Fruit fly (Drosophila melanogaster) whole organism, prepupa: ENCODE results near the gene Snmp2.
A peak's percentile ranks its signal among the peaks of the same experiment; 100 is the strongest.

ENCODE experiments used
- CG10669 ChIP-seq: fragments of 200-800 bp; sonication (Bioruptor generic); optimal IDR thresholded peaks from 3 replicates; lab custom pipeline; 2018; ENCODE audit warnings: missing biosample characterization, mild to moderate bottlenecking, missing genetic modification characterization, moderate library complexity
- CG11294 ChIP-seq: fragments of 200-800 bp; sonication (Bioruptor generic); IDR thresholded peaks from 2 replicates; pipeline ENCODE4 v1.3.6; 2022; ENCODE audit warnings: missing biosample characterization, missing genetic modification characterization
- CG11902 ChIP-seq: fragments of 200-800 bp; sonication (Bioruptor generic); optimal IDR thresholded peaks from 3 replicates; lab custom pipeline; 2016; ENCODE audit warnings: missing biosample characterization, missing genetic modification characterization
- CG15336 ChIP-seq: fragments of 200-800 bp; sonication (Bioruptor generic); IDR thresholded peaks from 2 replicates; pipeline ENCODE4 v1.3.6; 2022; ENCODE audit warnings: missing biosample characterization, missing genetic modification characterization
- CG1621 ChIP-seq: fragments of 200-800 bp; sonication (Bioruptor generic); optimal IDR thresholded peaks from 3 replicates; lab custom pipeline; 2018; ENCODE audit warnings: missing biosample characterization, mild to moderate bottlenecking, missing genetic modification characterization
- CG16779 ChIP-seq: fragments of 200-800 bp; sonication (Bioruptor generic); optimal IDR thresholded peaks from 3 replicates; lab custom pipeline; 2017; ENCODE audit warnings: missing biosample characterization, mild to moderate bottlenecking, missing genetic modification characterization
- CG3032 ChIP-seq: fragments of 200-800 bp; optimal IDR thresholded peaks from 2 replicates; lab custom pipeline; 2019; ENCODE audit warnings: missing biosample characterization, mild to moderate bottlenecking, missing genetic modification characterization, moderate library complexity
- CG3919 ChIP-seq: fragments of 200-800 bp; sonication (Bioruptor generic); optimal IDR thresholded peaks from 3 replicates; lab custom pipeline; 2016; ENCODE audit warnings: missing biosample characterization, missing genetic modification characterization
- CG4318 ChIP-seq: fragments of 200-800 bp; sonication (Bioruptor generic); optimal IDR thresholded peaks from 3 replicates; lab custom pipeline; 2017; ENCODE audit warnings: missing biosample characterization, mild to moderate bottlenecking, missing genetic modification characterization
- CG6163 ChIP-seq: fragments of 200-800 bp; sonication (Bioruptor generic); IDR thresholded peaks from 3 replicates; pipeline ENCODE4 v1.3.6; 2022; ENCODE audit warnings: missing biosample characterization, missing genetic modification characterization
- CG6792 ChIP-seq: fragments of 200-800 bp; sonication (Bioruptor generic); optimal IDR thresholded peaks from 3 replicates; lab custom pipeline; 2016; ENCODE audit warnings: missing biosample characterization, missing genetic modification characterization
- CG6808 ChIP-seq: fragments of 200-800 bp; sonication (Bioruptor generic); optimal IDR thresholded peaks from 3 replicates; lab custom pipeline; 2017; ENCODE audit warnings: missing biosample characterization, missing genetic modification characterization, mild to moderate bottlenecking, moderate library complexity, missing genetic modification reagents
- CG6854 ChIP-seq: fragments of 200-800 bp; sonication (Bioruptor generic); optimal IDR thresholded peaks from 2 replicates; lab custom pipeline; 2017; ENCODE audit warnings: missing biosample characterization, mild to moderate bottlenecking, missing genetic modification characterization
- CG8119 ChIP-seq: fragments of 200-800 bp; sonication (Bioruptor generic); IDR thresholded peaks from 3 replicates; pipeline ENCODE4 v1.3.6; 2022; ENCODE audit warnings: missing biosample characterization, missing genetic modification characterization
- CG8319 ChIP-seq: fragments of 200-800 bp; sonication (Bioruptor generic); optimal IDR thresholded peaks from 3 replicates; lab custom pipeline; 2016; ENCODE audit warnings: missing biosample characterization, missing genetic modification characterization
- CG8632 ChIP-seq: fragments of 200-800 bp; sonication (Bioruptor generic); optimal IDR thresholded peaks from 3 replicates; lab custom pipeline; 2016; ENCODE audit warnings: missing biosample characterization, missing genetic modification characterization
- CG9139 ChIP-seq: fragments of 200-800 bp; sonication (Bioruptor generic); optimal IDR thresholded peaks from 3 replicates; lab custom pipeline; 2017; ENCODE audit warnings: missing biosample characterization, mild to moderate bottlenecking, missing genetic modification characterization
- Eip75B ChIP-seq: fragments of 200-800 bp; sonication (Bioruptor generic); optimal IDR thresholded peaks from 3 replicates; lab custom pipeline; 2016; ENCODE audit warnings: missing biosample characterization, missing genetic modification characterization
- Ets21C ChIP-seq: fragments of 200-800 bp; sonication (Bioruptor generic); optimal IDR thresholded peaks from 3 replicates; lab custom pipeline; 2016; ENCODE audit warnings: missing biosample characterization, missing genetic modification characterization
- Ets96B ChIP-seq: fragments of 200-800 bp; optimal IDR thresholded peaks from 2 replicates; lab custom pipeline; 2019; ENCODE audit warnings: missing biosample characterization, mild to moderate bottlenecking, missing genetic modification characterization, moderate library complexity
- Gug ChIP-seq: fragments of 200-800 bp; sonication (Bioruptor generic); IDR thresholded peaks from 2 replicates; pipeline ENCODE4 v1.3.6; 2022; ENCODE audit warnings: missing biosample characterization, missing genetic modification characterization
- Hr39 ChIP-seq: fragments of 200-800 bp; sonication (Bioruptor generic); optimal IDR thresholded peaks from 2 replicates; lab custom pipeline; 2016; ENCODE audit warnings: missing biosample characterization, missing genetic modification characterization
- Hr4 ChIP-seq: fragments of 200-800 bp; sonication (Bioruptor generic); optimal IDR thresholded peaks from 3 replicates; lab custom pipeline; 2016; ENCODE audit warnings: missing biosample characterization, missing genetic modification characterization
- Lpt ChIP-seq: fragments of 200-800 bp; sonication (Bioruptor generic); optimal IDR thresholded peaks from 3 replicates; lab custom pipeline; 2016; ENCODE audit warnings: missing biosample characterization, missing genetic modification characterization
- Met ChIP-seq: fragments of 200-800 bp; sonication (Bioruptor generic); optimal IDR thresholded peaks from 3 replicates; lab custom pipeline; 2016; ENCODE audit warnings: missing biosample characterization, missing genetic modification characterization
- Smox ChIP-seq: fragments of 200-800 bp; sonication (Bioruptor generic); optimal IDR thresholded peaks from 3 replicates; lab custom pipeline; 2016; ENCODE audit warnings: missing biosample characterization, missing genetic modification characterization
- Sox14 ChIP-seq: fragments of 200-800 bp; sonication (Bioruptor generic); optimal IDR thresholded peaks from 3 replicates; lab custom pipeline; 2016; ENCODE audit warnings: missing biosample characterization, missing genetic modification characterization
- Sox15 ChIP-seq: fragments of 200-800 bp; sonication (Bioruptor generic); optimal IDR thresholded peaks from 3 replicates; lab custom pipeline; 2016; ENCODE audit warnings: missing biosample characterization, missing genetic modification characterization
- achi ChIP-seq: fragments of 200-800 bp; sonication (Bioruptor generic); optimal IDR thresholded peaks from 3 replicates; lab custom pipeline; 2016; ENCODE audit warnings: missing biosample characterization, missing genetic modification characterization
- acj6 ChIP-seq: fragments of 200-800 bp; sonication (Bioruptor generic); optimal IDR thresholded peaks from 3 replicates; lab custom pipeline; 2016; ENCODE audit warnings: missing biosample characterization, missing genetic modification characterization
- cyc ChIP-seq: fragments of 200-800 bp; sonication (Bioruptor generic); optimal IDR thresholded peaks from 3 replicates; lab custom pipeline; 2016; ENCODE audit warnings: missing biosample characterization, missing genetic modification characterization
- dsx ChIP-seq: fragments of 200-800 bp; optimal IDR thresholded peaks from 3 replicates; lab custom pipeline; 2019; ENCODE audit warnings: missing biosample characterization, mild to moderate bottlenecking, missing genetic modification characterization, moderate library complexity; ENCODE audit not compliant: poor library complexity, severe bottlenecking
- eg ChIP-seq: fragments of 200-800 bp; sonication (Bioruptor generic); IDR thresholded peaks from 3 replicates; pipeline ENCODE4 v1.3.6; 2022; ENCODE audit warnings: missing biosample characterization, missing genetic modification characterization
- fd85E ChIP-seq: fragments of 200-800 bp; sonication (Bioruptor generic); optimal IDR thresholded peaks from 3 replicates; lab custom pipeline; 2016; ENCODE audit warnings: missing biosample characterization, missing genetic modification characterization
- fkh ChIP-seq: fragments of 200-800 bp; sonication (Bioruptor generic); optimal IDR thresholded peaks from 3 replicates; lab custom pipeline; 2017; ENCODE audit warnings: missing biosample characterization, mild to moderate bottlenecking, missing genetic modification characterization, moderate library complexity
- lz ChIP-seq: fragments of 200-800 bp; sonication (Bioruptor generic); optimal IDR thresholded peaks from 3 replicates; lab custom pipeline; 2016; ENCODE audit warnings: missing biosample characterization, missing genetic modification characterization
- net ChIP-seq: fragments of 200-800 bp; sonication (Bioruptor generic); optimal IDR thresholded peaks from 3 replicates; lab custom pipeline; 2016; ENCODE audit warnings: missing biosample characterization, missing genetic modification characterization
- spab ChIP-seq: fragments of 200-800 bp; sonication (Bioruptor generic); optimal IDR thresholded peaks from 2 replicates; lab custom pipeline; 2017; ENCODE audit warnings: missing biosample characterization, mild to moderate bottlenecking, missing genetic modification characterization, missing genetic modification reagents
- ss ChIP-seq, 2 experiments: fragments of 200-800 bp; sonication (Bioruptor generic); optimal IDR thresholded peaks; 2 replicates in 1 of 2; 3 replicates in 1 of 2; lab custom pipeline; 2017 to 2018; ENCODE audit warnings: mild to moderate bottlenecking in 2 of 2, missing biosample characterization in 2 of 2, missing genetic modification characterization in 2 of 2, moderate library complexity in 1 of 2
- svp ChIP-seq: fragments of 200-800 bp; sonication (Bioruptor generic); peaks from one replicate; lab custom pipeline; 2016; ENCODE audit warnings: missing biosample characterization, missing genetic modification characterization

The Snmp2 gene

DNA sequence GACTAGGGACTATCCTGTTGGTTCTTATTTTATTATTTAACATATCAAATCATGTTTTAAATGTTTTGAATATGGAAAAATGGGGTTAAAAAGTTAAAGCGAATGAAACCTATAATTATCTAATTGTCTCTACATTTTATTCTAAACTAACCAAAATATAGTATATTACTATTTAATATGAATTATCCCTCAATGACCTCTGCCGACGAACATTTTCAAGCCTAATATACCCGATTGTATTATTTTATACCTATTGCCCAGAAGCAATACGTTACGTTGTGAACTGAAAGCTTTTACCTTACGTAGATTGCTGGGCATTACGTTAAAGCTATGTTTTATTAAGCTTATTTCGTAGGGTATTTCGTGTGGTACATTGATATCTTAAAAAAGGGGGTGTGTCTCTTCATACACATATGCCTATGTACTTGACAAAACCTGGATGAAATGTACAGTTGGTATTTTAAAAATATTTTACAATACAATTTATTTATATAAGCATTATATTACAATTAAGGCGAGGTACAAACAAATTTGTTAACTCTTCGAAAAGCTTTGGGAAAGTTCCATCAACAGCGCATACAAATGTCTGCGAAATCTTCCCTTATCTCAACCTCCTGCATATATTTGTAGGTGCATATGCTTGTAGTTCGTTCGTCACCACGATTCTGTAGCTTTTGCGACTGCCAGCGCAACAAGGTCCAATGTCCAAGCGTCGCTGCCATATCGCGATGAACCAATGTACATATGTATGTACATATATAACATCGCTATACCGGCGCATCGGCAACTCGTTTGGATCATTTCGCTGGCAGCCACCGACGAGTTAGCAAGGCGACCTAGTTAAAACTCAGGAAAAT lies 24.1 kb downstream of the Snmp2 start, which contains the start of gene Mcad (continued):
- TF ChIP-seq CG1621 (peak; percentile 90), CG8319 (peak; percentile 87), CG6163 (peak; percentile 89), Sox15 (GFP tag; lab: Kevin White, UChicago) (peak; percentile 96), Hr4 (peak; percentile 96), CG16779 (tag; lab: Kevin White, UChicago) (peak; percentile 94), CG4318 (peak; percentile 97), CG6792 (GFP tag; lab: Kevin White, UChicago) (peak; percentile 97), lz (GFP tag; lab: Kevin White, UChicago) (peak; percentile 96), CG11902 (GFP tag; lab: Kevin White, UChicago) (peak; percentile 92), net (GFP tag; lab: Kevin White, UChicago) (peak; percentile 98), dsx (GFP tag; lab: Kevin White, UChicago) (peak; percentile 94), CG11294 (GFP tag; lab: Robert Waterston, UW) (peak; percentile 91), svp (GFP tag; lab: Kevin White, UChicago) (peak; percentile 97), CG8119 (peak; percentile 95), acj6 (GFP tag; lab: Kevin White, UChicago) (peak; percentile 97), Smox (GFP tag; lab: Kevin White, UChicago) (peak; percentile 96), CG3032 (peak; percentile 95), fkh (GFP tag; lab: Kevin White, UChicago) (peak; percentile 46), spab (GFP tag; lab: Kevin White, UChicago) (peak; percentile 94), Ets21C (GFP tag; lab: Kevin White, UChicago) (peak; percentile 89), Eip75B (GFP tag; lab: Kevin White, UChicago) (peak; percentile 92), Hr39 (GFP tag; lab: Kevin White, UChicago) (peak; percentile 91), Lpt (GFP tag; lab: Kevin White, UChicago) (peak; percentile 95), CG6854 (GFP tag; lab: Kevin White, UChicago) (peak; percentile 96), Gug (GFP tag; lab: Robert Waterston, UW) (peak; percentile 86), ss (GFP tag; optimal IDR thresholded peaks at IDR 0.05; lab: Kevin White, UChicago) (peak; percentile 96 to 97), CG6808 (GFP tag; lab: Kevin White, UChicago) (peak; percentile 92), CG15336 (peak; percentile 94), Sox14 (GFP tag; lab: Kevin White, UChicago) (peak; percentile 95), Met (GFP tag; lab: Kevin White, UChicago) (peak; percentile 96), achi (peak; percentile 96), cyc (GFP tag; lab: Kevin White, UChicago) (peak; percentile 92), CG8632 (GFP tag; lab: Kevin White, UChicago) (peak; percentile 97), CG10669 (GFP tag; lab: Kevin White, UChicago) (peak; percentile 91), fd85E (peak; percentile 83), Ets96B (peak; percentile 93), CG3919 (GFP tag; lab: Kevin White, UChicago) (peak; percentile 96), CG9139 (peak; percentile 95), eg (peak; percentile 90)
